Fruit fly (Drosophila melanogaster): ENCODE results near the gene ND-B22.

- TF ChIP-seq CG6163 (GFP tag; IDR thresholded peaks at IDR 0.05) (no peak), CG8119 (GFP tag; IDR thresholded peaks at IDR 0.05) (no peak), ss (GFP tag; optimal IDR thresholded peaks at IDR 0.05) (peak in 1 of 2 experiments; percentile 40), Ets21C (GFP tag; optimal IDR thresholded peaks at IDR 0.05) (no peak), topi (GFP tag; optimal IDR thresholded peaks at IDR 0.05) (peak; percentile 27), CG16779 (tag; optimal IDR thresholded peaks at IDR 0.05) (no peak), CG11902 (GFP tag; optimal IDR thresholded peaks at IDR 0.05) (no peak), Eip75B (GFP tag; optimal IDR thresholded peaks at IDR 0.05) (no peak), CG6854 (GFP tag; optimal IDR thresholded peaks at IDR 0.05) (no peak), fkh (GFP tag; optimal IDR thresholded peaks at IDR 0.05) (no peak)
Observed at dm6 chr2L:13398614-13399161, 27.8 kb upstream of the ND-B22 start, which contains the start of the genes CG10859 and CG7110.
